Worm (Caenorhabditis elegans) whole organism, late embryonic: ENCODE measurements around the gene srh-246.

Experiments
- C38D4.7 ChIP-seq: fragments of 200-800 bp; sonication (Bioruptor generic); optimal IDR thresholded peaks from 2 replicates; lab custom pipeline; 2018; ENCODE audit warnings: mild to moderate bottlenecking, missing genetic modification characterization, moderate library complexity, missing compliant biosample characterization
- K09A11.1 ChIP-seq: sonication (generic microtip); optimal IDR thresholded peaks from 2 replicates; lab custom pipeline; 2017; ENCODE audit warnings: antibody characterized with exemption, mild to moderate bottlenecking, missing genetic modification characterization, missing compliant biosample characterization; ENCODE audit not compliant: insufficient read depth
- T23F11.4 ChIP-seq: fragments of 200-800 bp; sonication (Bioruptor generic); optimal IDR thresholded peaks from 2 replicates; lab custom pipeline; 2018; ENCODE audit warnings: mild to moderate bottlenecking, missing genetic modification characterization, missing compliant biosample characterization
- ahr-1 ChIP-seq: sonication (generic microtip); optimal IDR thresholded peaks from 2 replicates; lab custom pipeline; 2016; ENCODE audit warnings: missing genetic modification characterization, missing compliant biosample characterization
- ama-1 ChIP-seq: fragments of 150-350 bp; optimal IDR thresholded peaks from 2 replicates; lab custom pipeline; 2014
- ceh-14 ChIP-seq: sonication (generic microtip); optimal IDR thresholded peaks from 2 replicates; lab custom pipeline; 2016; ENCODE audit warnings: missing genotype, missing genetic modification characterization, missing compliant biosample characterization
- ceh-18 ChIP-seq: sonication (generic microtip); optimal IDR thresholded peaks from 2 replicates; lab custom pipeline; 2016; ENCODE audit warnings: missing genetic modification characterization, missing compliant biosample characterization
- ceh-19 ChIP-seq: fragments of 200-800 bp; sonication (Bioruptor generic); optimal IDR thresholded peaks from 2 replicates; lab custom pipeline; 2018; ENCODE audit warnings: mild to moderate bottlenecking, missing genetic modification characterization, missing compliant biosample characterization
- ceh-2 ChIP-seq: sonication (generic microtip); optimal IDR thresholded peaks from 2 replicates; lab custom pipeline; 2016; ENCODE audit warnings: missing genotype, missing genetic modification characterization, missing compliant biosample characterization
- ceh-24 ChIP-seq: sonication (generic microtip); optimal IDR thresholded peaks from 2 replicates; lab custom pipeline; 2016; ENCODE audit warnings: mild to moderate bottlenecking, missing genetic modification characterization, missing compliant biosample characterization
- ceh-30 ChIP-seq: fragments of 150-350 bp; optimal IDR thresholded peaks from 2 replicates; lab custom pipeline; 2014; ENCODE audit warnings: missing biosample characterization, missing genetic modification characterization
- ceh-34 ChIP-seq: sonication (generic microtip); optimal IDR thresholded peaks from 2 replicates; lab custom pipeline; 2016; ENCODE audit warnings: mild to moderate bottlenecking, missing genetic modification characterization, missing compliant biosample characterization
- ceh-48 ChIP-seq: sonication (generic microtip); optimal IDR thresholded peaks from 2 replicates; lab custom pipeline; 2016; ENCODE audit warnings: missing genetic modification characterization, inconsistent platforms, missing compliant biosample characterization
- ceh-9 ChIP-seq: sonication (generic microtip); optimal IDR thresholded peaks from 2 replicates; lab custom pipeline; 2016; ENCODE audit warnings: mild to moderate bottlenecking, missing genetic modification characterization, inconsistent platforms, missing compliant biosample characterization
- dmd-4 ChIP-seq: sonication (generic microtip); optimal IDR thresholded peaks from 2 replicates; lab custom pipeline; 2016; ENCODE audit warnings: borderline replicate concordance, missing genetic modification characterization, missing compliant biosample characterization
- dve-1 ChIP-seq: sonication (generic microtip); optimal IDR thresholded peaks from 2 replicates; lab custom pipeline; 2017; ENCODE audit warnings: antibody characterized with exemption, mild to moderate bottlenecking, missing genetic modification characterization, missing compliant biosample characterization
- eyg-1 ChIP-seq: sonication (generic microtip); optimal IDR thresholded peaks from 2 replicates; lab custom pipeline; 2016; ENCODE audit warnings: missing genotype, missing genetic modification characterization, missing compliant biosample characterization
- hlh-30 ChIP-seq: sonication (generic microtip); optimal IDR thresholded peaks from 2 replicates; lab custom pipeline; 2017; ENCODE audit warnings: antibody characterized with exemption, missing genetic modification characterization, missing compliant biosample characterization; ENCODE audit not compliant: insufficient read depth
- hlh-8 ChIP-seq: sonication (generic microtip); optimal IDR thresholded peaks from 2 replicates; lab custom pipeline; 2016; ENCODE audit warnings: missing genotype, missing genetic modification characterization, missing compliant biosample characterization
- lim-6 ChIP-seq: sonication (generic microtip); optimal IDR thresholded peaks from 2 replicates; lab custom pipeline; 2016; ENCODE audit warnings: missing genetic modification characterization, missing compliant biosample characterization
- madf-2 ChIP-seq: sonication (generic microtip); optimal IDR thresholded peaks from 2 replicates; lab custom pipeline; 2017; ENCODE audit warnings: missing genetic modification characterization, missing compliant biosample characterization
- nfya-1 ChIP-seq: sonication (generic microtip); optimal IDR thresholded peaks from 2 replicates; lab custom pipeline; 2017; ENCODE audit warnings: missing genetic modification characterization, mild to moderate bottlenecking, missing compliant biosample characterization, antibody characterized with exemption, moderate library complexity
- npax-4 ChIP-seq: sonication (generic microtip); optimal IDR thresholded peaks from 2 replicates; lab custom pipeline; 2016; ENCODE audit warnings: missing genetic modification characterization, missing compliant biosample characterization
- pat-9 ChIP-seq: fragments of 200-800 bp; sonication (Bioruptor generic); optimal IDR thresholded peaks from 2 replicates; lab custom pipeline; 2018; ENCODE audit warnings: mild to moderate bottlenecking, missing genetic modification characterization, moderate library complexity, missing compliant biosample characterization
- pha-2 ChIP-seq: sonication (generic microtip); optimal IDR thresholded peaks from 2 replicates; lab custom pipeline; 2017; ENCODE audit warnings: mild to moderate bottlenecking, missing genetic modification characterization, missing compliant biosample characterization
- pha-4 ChIP-seq: fragments of 150-350 bp; optimal IDR thresholded peaks from 2 replicates; lab custom pipeline; 2018; ENCODE audit warnings: missing biosample characterization, missing genetic modification reagents, missing genetic modification characterization
- pqm-1 ChIP-seq: sonication (generic microtip); optimal IDR thresholded peaks from 2 replicates; lab custom pipeline; 2016; ENCODE audit warnings: missing genetic modification characterization, missing compliant biosample characterization
- pros-1 ChIP-seq: fragments of 150-350 bp; optimal IDR thresholded peaks from 2 replicates; lab custom pipeline; 2014; ENCODE audit warnings: missing biosample characterization, missing genetic modification reagents, missing genetic modification characterization
- ref-2 ChIP-seq: sonication (generic microtip); optimal IDR thresholded peaks from 2 replicates; lab custom pipeline; 2016; ENCODE audit warnings: missing genetic modification characterization, missing compliant biosample characterization
- rnt-1 ChIP-seq: sonication (generic microtip); optimal IDR thresholded peaks from 2 replicates; lab custom pipeline; 2016; ENCODE audit warnings: missing genetic modification characterization, missing compliant biosample characterization
- sdc-2 ChIP-seq: sonication (generic microtip); optimal IDR thresholded peaks from 2 replicates; lab custom pipeline; 2016; ENCODE audit warnings: missing genotype, missing genetic modification characterization, missing compliant biosample characterization
- tbx-2 ChIP-seq: sonication (generic microtip); optimal IDR thresholded peaks from 2 replicates; lab custom pipeline; 2016; ENCODE audit warnings: missing genetic modification characterization, missing compliant biosample characterization
- unc-3 ChIP-seq, 2 experiments: fragments of 200-800 bp in 1 of 2; sonication (Bioruptor generic) in 1 of 2; sonication (generic microtip) in 1 of 2; conservative IDR thresholded peaks in 1 of 2; optimal IDR thresholded peaks in 1 of 2; 2 replicates each; pipeline versions ENCODE4 v1.3.6 to Lab custom; 2016 to 2022; ENCODE audit warnings: missing compliant biosample characterization in 2 of 2, missing genetic modification characterization in 2 of 2, missing genetic modification reagents in 1 of 2
- unc-55 ChIP-seq: sonication (generic microtip); optimal IDR thresholded peaks from 2 replicates; lab custom pipeline; 2017; ENCODE audit warnings: missing biosample characterization, missing genetic modification reagents, missing genetic modification characterization
- unc-86 ChIP-seq: sonication (generic microtip); optimal IDR thresholded peaks from 2 replicates; lab custom pipeline; 2016; ENCODE audit warnings: missing genetic modification characterization, missing compliant biosample characterization
- ztf-16 ChIP-seq: sonication (generic microtip); optimal IDR thresholded peaks from 2 replicates; lab custom pipeline; 2017; ENCODE audit warnings: missing genetic modification characterization, missing compliant biosample characterization

Gene srh-246

DNA sequence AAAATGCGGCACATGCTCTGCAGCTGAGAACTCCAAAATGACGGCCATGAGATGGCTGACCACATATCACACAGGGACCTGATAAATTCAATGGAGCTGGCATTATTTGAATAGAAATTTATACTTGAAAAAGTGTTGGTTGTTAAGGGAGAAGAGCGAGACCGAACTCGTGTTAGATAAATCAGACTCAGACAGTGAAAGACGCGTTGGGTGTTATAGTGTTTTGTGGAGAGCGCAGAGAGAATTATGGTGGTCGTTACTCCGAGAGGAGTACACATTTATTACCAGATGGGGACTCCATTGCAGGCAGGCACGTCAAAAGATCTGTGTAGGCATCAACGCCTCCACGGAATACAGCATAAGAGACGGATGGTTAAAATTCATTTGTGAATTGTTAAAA is 14.8 kb downstream of the srh-246 start, which contains the start of gene nhr-190:
TSS of gene nhr-190 (minus strand) at position 175 of the 400 bp plus-strand sequence.
- TF ChIP-seq hlh-30 (tag; lab: Kevin White, UChicago): peak; percentile 29
- TF ChIP-seq eyg-1 (tag; lab: Kevin White, UChicago): no peak
- peak; percentile 18 for TF ChIP-seq nfya-1 (tag; lab: Kevin White, UChicago)

DNA sequence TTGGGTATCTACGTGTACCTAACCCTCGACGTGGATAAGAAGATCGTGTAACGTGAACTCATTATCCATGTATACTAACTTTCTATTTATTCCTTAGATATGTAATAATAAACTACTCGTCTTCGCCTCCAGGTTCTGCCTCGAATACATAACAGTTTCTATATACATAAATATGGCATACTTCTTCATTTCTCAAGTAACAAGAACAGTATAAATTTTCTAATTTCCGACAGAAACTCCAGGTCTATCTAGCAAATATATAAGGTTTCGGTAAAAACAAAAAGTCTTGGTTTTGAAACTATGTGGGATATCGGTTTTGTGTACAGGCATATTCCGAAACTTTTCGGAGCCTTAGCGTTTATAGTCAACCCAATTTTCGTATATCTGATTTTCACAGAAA is 19.2 kb downstream of the srh-246 start, which contains the start of gene srj-37:
TSS of gene srj-37 (plus strand) at position 301 of the 400 bp plus-strand sequence.
- TF ChIP-seq npax-4 (tag; lab: Kevin White, UChicago) (no peak), K09A11.1 (tag; lab: Kevin White, UChicago) (no peak), pqm-1 (tag; lab: Kevin White, UChicago) (no peak), pros-1 (tag; lab: Kevin White, UChicago) (no peak), ref-2 (tag; lab: Kevin White, UChicago) (no peak), unc-3 (GFP tag; conservative IDR thresholded peaks at IDR 0.05; lab: Robert Waterston, UW) (no peak), unc-3 (tag; optimal IDR thresholded peaks at IDR 0.05; lab: Kevin White, UChicago) (no peak), ztf-16 (no peak)

DNA sequence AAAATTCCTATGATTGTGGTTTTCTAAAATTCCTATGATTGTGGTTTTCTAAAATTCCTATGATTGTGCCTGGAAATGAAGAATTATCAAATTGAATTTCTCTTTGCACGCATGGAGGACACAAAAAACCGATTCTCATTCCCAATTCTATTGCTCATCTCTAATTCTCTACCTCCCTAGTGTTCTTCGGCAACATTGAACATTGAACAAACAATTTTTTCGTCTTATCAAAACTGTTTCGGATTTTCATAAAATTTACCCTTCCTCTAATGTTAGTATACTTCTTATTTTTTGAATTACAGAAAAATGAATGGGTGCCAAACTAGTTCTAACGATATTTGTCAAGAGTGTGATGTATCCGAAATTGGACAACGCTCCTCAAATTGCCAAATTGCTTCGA is 21.3 kb downstream of the srh-246 start, which contains the start of gene pals-31:
TSS of gene pals-31 (plus strand) at position 301 of the 400 bp plus-strand sequence.
- TF ChIP-seq unc-55 (GFP tag; lab: Kevin White, UChicago) (no peak), rnt-1 (no peak), madf-2 (tag; lab: Kevin White, UChicago) (no peak), dve-1 (no peak), tbx-2 (tag; lab: Kevin White, UChicago) (no peak), pha-2 (tag; lab: Kevin White, UChicago) (no peak), hlh-8 (tag; lab: Kevin White, UChicago) (no peak), ceh-30 (no peak), pha-4 (tag; lab: Kevin White, UChicago) (no peak)

DNA sequence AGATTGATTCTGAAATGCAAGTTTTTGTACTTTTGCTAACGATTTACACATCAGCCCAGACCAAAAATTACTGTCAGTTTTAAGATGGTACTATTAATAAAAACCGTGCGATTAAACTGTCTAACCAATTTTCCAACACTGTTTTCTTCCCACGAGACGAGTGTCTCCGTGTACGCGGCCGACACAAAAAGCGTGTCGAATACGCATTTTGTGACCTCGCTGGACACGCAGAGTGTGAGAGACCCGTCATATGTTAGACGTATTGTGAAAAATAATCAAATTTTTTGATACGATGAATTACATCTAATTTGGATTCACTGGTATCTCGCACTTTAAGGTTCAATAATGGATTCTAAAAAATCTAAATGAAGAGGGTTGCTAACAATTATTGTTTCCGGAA is 21.9 kb downstream of the srh-246 start:
- TF ChIP-seq T23F11.4 (no peak), hlh-30 (tag; lab: Kevin White, UChicago) (peak; percentile 28)

DNA sequence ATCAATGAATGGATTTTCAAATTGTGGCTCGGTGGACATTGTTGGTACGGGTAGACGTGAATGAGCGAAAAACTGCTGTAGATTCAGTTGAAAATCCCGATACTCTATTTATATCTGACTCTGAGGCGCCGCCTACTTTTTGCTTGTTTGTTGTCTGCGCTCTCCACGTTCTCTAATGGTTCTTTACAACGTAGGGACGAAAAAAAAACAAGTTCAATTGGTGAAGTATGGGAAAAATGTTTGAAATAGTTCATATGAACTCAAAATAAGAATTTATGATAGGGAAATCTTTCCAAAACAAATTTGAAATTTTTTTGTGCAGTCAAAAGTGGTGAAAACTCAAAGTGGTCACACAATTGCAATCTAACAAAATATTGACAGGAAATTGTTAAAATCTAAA is 22.7 kb downstream of the srh-246 start, which contains the start of gene F48G7.10:
TSS of gene F48G7.10 (minus strand) at position 101 of the 400 bp plus-strand sequence.
- TF ChIP-seq eyg-1 (tag; lab: Kevin White, UChicago) (no peak), ceh-9 (tag; lab: Kevin White, UChicago) (no peak), ama-1 (no peak), unc-86 (tag; lab: Kevin White, UChicago) (no peak), C38D4.7 (GFP tag; lab: Kevin White, UChicago) (no peak), ztf-16 (no peak), pat-9 (tag; lab: Kevin White, UChicago) (no peak), ceh-14 (tag; lab: Kevin White, UChicago) (no peak), dve-1 (no peak), pha-4 (tag; lab: Kevin White, UChicago) (no peak), ceh-19 (no peak)

DNA sequence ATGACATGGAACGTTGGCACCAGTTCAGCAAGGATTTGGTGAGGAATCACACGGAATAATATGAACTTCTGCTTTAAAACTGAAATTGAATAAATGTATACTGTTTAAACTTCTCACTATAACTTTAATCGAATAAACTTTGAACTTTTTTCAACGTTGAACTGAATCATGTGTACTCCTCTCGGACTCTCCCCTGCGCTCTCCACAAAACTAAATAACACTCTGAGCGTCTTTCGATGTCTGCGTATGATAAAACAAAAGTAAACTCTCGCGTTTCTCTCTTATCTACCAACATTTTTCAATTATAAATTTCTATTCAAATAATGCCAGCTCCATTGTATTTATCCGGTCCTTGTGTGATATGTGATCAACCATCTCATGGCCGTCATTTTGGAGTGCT is 25.7 kb downstream of the srh-246 start:
- TF ChIP-seq ceh-18 (tag; lab: Kevin White, UChicago): no peak
- no peak for TF ChIP-seq K09A11.1 (tag; lab: Kevin White, UChicago)
- TF ChIP-seq dmd-4: no peak
- no peak for TF ChIP-seq pat-9 (tag; lab: Kevin White, UChicago)
- no peak for TF ChIP-seq lim-6
- no peak for TF ChIP-seq unc-55 (GFP tag; lab: Kevin White, UChicago)
- no peak for TF ChIP-seq ceh-34
- TF ChIP-seq ceh-2 (tag; lab: Kevin White, UChicago): no peak
- TF ChIP-seq ceh-24: no peak
- TF ChIP-seq ahr-1 (tag; lab: Kevin White, UChicago): no peak
- no peak for TF ChIP-seq sdc-2 (tag; lab: Kevin White, UChicago)
- TF ChIP-seq ceh-48 (tag; lab: Kevin White, UChicago): no peak
- TF ChIP-seq ceh-30: no peak
- no peak for TF ChIP-seq pros-1 (tag; lab: Kevin White, UChicago)
